Fruit fly (Drosophila melanogaster) whole organism, pupa: ENCODE results near the gene PolA1.

Experiments
- CG13204 ChIP-seq: fragments of 200-800 bp; sonication (Bioruptor generic); optimal IDR thresholded peaks from 2 replicates; lab custom pipeline; 2018; ENCODE audit warnings: missing biosample characterization, mild to moderate bottlenecking, missing genetic modification characterization, moderate library complexity
- CG15710 ChIP-seq: fragments of 200-800 bp; sonication (Bioruptor generic); optimal IDR thresholded peaks from 2 replicates; lab custom pipeline; 2018; ENCODE audit warnings: missing biosample characterization, mild to moderate bottlenecking, missing genetic modification characterization, moderate library complexity
- CG32121 ChIP-seq: fragments of 200-800 bp; sonication (Bioruptor generic); IDR thresholded peaks from 2 replicates; pipeline ENCODE4 v1.3.6; 2022; ENCODE audit warnings: missing biosample characterization, missing genetic modification characterization
- CG8159 ChIP-seq: fragments of 200-800 bp; sonication (Bioruptor generic); optimal IDR thresholded peaks from 3 replicates; lab custom pipeline; 2018; ENCODE audit warnings: missing biosample characterization, mild to moderate bottlenecking, missing genetic modification characterization, moderate library complexity
- CG8301 ChIP-seq: fragments of 200-800 bp; sonication (Bioruptor generic); optimal IDR thresholded peaks from 2 replicates; lab custom pipeline; 2018; ENCODE audit warnings: missing biosample characterization, mild to moderate bottlenecking, missing genetic modification characterization
- CG9948 ChIP-seq: fragments of 200-800 bp; sonication (Bioruptor generic); optimal IDR thresholded peaks from 2 replicates; lab custom pipeline; 2018; ENCODE audit warnings: missing biosample characterization, mild to moderate bottlenecking, missing genetic modification characterization, moderate library complexity
- D1 ChIP-seq: fragments of 200-800 bp; sonication (Bioruptor generic); optimal IDR thresholded peaks from 2 replicates; lab custom pipeline; 2018; ENCODE audit warnings: missing biosample characterization, mild to moderate bottlenecking, missing genetic modification characterization, moderate library complexity
- Ets98B ChIP-seq: fragments of 200-800 bp; sonication (Bioruptor generic); IDR thresholded peaks from 2 replicates; pipeline ENCODE4 v1.3.6; 2022; ENCODE audit warnings: missing biosample characterization, missing genetic modification characterization
- Snoo ChIP-seq: fragments of 200-800 bp; sonication (Bioruptor generic); optimal IDR thresholded peaks from 3 replicates; lab custom pipeline; 2017; ENCODE audit warnings: missing biosample characterization, mild to moderate bottlenecking, missing genetic modification characterization, inconsistent platforms
- fd96Ca ChIP-seq: fragments of 200-800 bp; sonication (Bioruptor generic); IDR thresholded peaks from 3 replicates; pipeline ENCODE4 v1.3.6; 2022; ENCODE audit warnings: missing biosample characterization, missing genetic modification characterization
- gl ChIP-seq: fragments of 200-800 bp; sonication (Bioruptor generic); optimal IDR thresholded peaks from 2 replicates; lab custom pipeline; 2018; ENCODE audit warnings: missing biosample characterization, mild to moderate bottlenecking, missing genetic modification characterization

DNA sequence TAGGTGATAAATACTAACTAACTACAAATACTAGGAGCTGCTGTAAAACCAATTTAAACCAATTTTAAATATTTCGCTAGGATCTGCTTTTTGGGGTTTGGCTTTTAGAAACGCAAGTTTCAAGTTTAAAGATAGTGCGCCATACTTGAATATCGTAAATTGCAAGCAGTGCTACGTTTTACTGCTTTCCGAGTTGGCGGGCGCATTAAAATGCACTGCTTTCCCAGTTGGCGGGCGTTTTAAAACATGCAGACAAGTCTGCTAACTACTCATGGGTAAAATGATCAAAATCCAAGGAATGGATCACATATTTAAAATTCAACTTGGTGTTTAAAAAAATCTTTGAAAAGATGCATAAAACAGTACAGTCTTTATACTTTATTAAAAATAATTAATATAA is 51.8 kb downstream of the PolA1 start:
- TF ChIP-seq fd96Ca (GFP tag; lab: Robert Waterston, UW): no peak
- TF ChIP-seq CG15710 (tag; lab: Kevin White, UChicago): no peak
- TF ChIP-seq Snoo (tag; lab: Kevin White, UChicago): no peak
- no peak for TF ChIP-seq Ets98B (GFP tag; lab: Robert Waterston, UW)
- peak; percentile 44 for TF ChIP-seq D1
- TF ChIP-seq CG9948 (tag; lab: Kevin White, UChicago): no peak
- TF ChIP-seq CG8301 (tag; lab: Kevin White, UChicago): no peak
- TF ChIP-seq gl: no peak
- TF ChIP-seq CG32121 (GFP tag; lab: Robert Waterston, UW): no peak
- no peak for TF ChIP-seq CG8159 (tag; lab: Kevin White, UChicago)
- no peak for TF ChIP-seq CG13204 (GFP tag; lab: Kevin White, UChicago)
